Fruit fly (Drosophila melanogaster) whole organism, prepupa: Measurements from ENCODE around the gene CG6607.

Experiments
- Blimp-1 ChIP-seq: fragments of 200-800 bp; sonication (Bioruptor generic); optimal IDR thresholded peaks from 3 replicates; lab custom pipeline; 2017; ENCODE audit warnings: missing biosample characterization, missing genetic modification characterization, mild to moderate bottlenecking, moderate library complexity, missing genetic modification reagents
- CG10631 ChIP-seq: fragments of 200-800 bp; sonication (Bioruptor generic); optimal IDR thresholded peaks from 2 replicates; lab custom pipeline; 2016; ENCODE audit warnings: missing biosample characterization, missing genetic modification characterization
- CG10669 ChIP-seq: fragments of 200-800 bp; sonication (Bioruptor generic); optimal IDR thresholded peaks from 3 replicates; lab custom pipeline; 2018; ENCODE audit warnings: missing biosample characterization, mild to moderate bottlenecking, missing genetic modification characterization, moderate library complexity
- CG11294 ChIP-seq: fragments of 200-800 bp; sonication (Bioruptor generic); IDR thresholded peaks from 2 replicates; pipeline ENCODE4 v1.3.6; 2022; ENCODE audit warnings: missing biosample characterization, missing genetic modification characterization
- CG11902 ChIP-seq: fragments of 200-800 bp; sonication (Bioruptor generic); optimal IDR thresholded peaks from 3 replicates; lab custom pipeline; 2016; ENCODE audit warnings: missing biosample characterization, missing genetic modification characterization
- CG15336 ChIP-seq: fragments of 200-800 bp; sonication (Bioruptor generic); IDR thresholded peaks from 2 replicates; pipeline ENCODE4 v1.3.6; 2022; ENCODE audit warnings: missing biosample characterization, missing genetic modification characterization
- CG1621 ChIP-seq: fragments of 200-800 bp; sonication (Bioruptor generic); optimal IDR thresholded peaks from 3 replicates; lab custom pipeline; 2018; ENCODE audit warnings: missing biosample characterization, mild to moderate bottlenecking, missing genetic modification characterization
- CG16779 ChIP-seq: fragments of 200-800 bp; sonication (Bioruptor generic); optimal IDR thresholded peaks from 3 replicates; lab custom pipeline; 2017; ENCODE audit warnings: missing biosample characterization, mild to moderate bottlenecking, missing genetic modification characterization
- CG3032 ChIP-seq: fragments of 200-800 bp; optimal IDR thresholded peaks from 2 replicates; lab custom pipeline; 2019; ENCODE audit warnings: missing biosample characterization, mild to moderate bottlenecking, missing genetic modification characterization, moderate library complexity
- CG31627 ChIP-seq: fragments of 200-800 bp; sonication (Bioruptor generic); optimal IDR thresholded peaks from 3 replicates; lab custom pipeline; 2016; ENCODE audit warnings: missing biosample characterization, missing genetic modification characterization
- CG32006 ChIP-seq: fragments of 200-800 bp; sonication (Bioruptor generic); optimal IDR thresholded peaks from 3 replicates; lab custom pipeline; 2017; ENCODE audit warnings: missing biosample characterization, mild to moderate bottlenecking, missing genetic modification characterization
- CG3919 ChIP-seq: fragments of 200-800 bp; sonication (Bioruptor generic); optimal IDR thresholded peaks from 3 replicates; lab custom pipeline; 2016; ENCODE audit warnings: missing biosample characterization, missing genetic modification characterization
- CG4318 ChIP-seq: fragments of 200-800 bp; sonication (Bioruptor generic); optimal IDR thresholded peaks from 3 replicates; lab custom pipeline; 2017; ENCODE audit warnings: missing biosample characterization, mild to moderate bottlenecking, missing genetic modification characterization
- CG6808 ChIP-seq: fragments of 200-800 bp; sonication (Bioruptor generic); optimal IDR thresholded peaks from 3 replicates; lab custom pipeline; 2017; ENCODE audit warnings: missing biosample characterization, missing genetic modification characterization, mild to moderate bottlenecking, moderate library complexity, missing genetic modification reagents
- CG6854 ChIP-seq: fragments of 200-800 bp; sonication (Bioruptor generic); optimal IDR thresholded peaks from 2 replicates; lab custom pipeline; 2017; ENCODE audit warnings: missing biosample characterization, mild to moderate bottlenecking, missing genetic modification characterization
- CG7368 ChIP-seq: fragments of 200-800 bp; sonication (Bioruptor generic); optimal IDR thresholded peaks from 3 replicates; lab custom pipeline; 2016; ENCODE audit warnings: missing biosample characterization, missing genetic modification characterization
- CG8119 ChIP-seq: fragments of 200-800 bp; sonication (Bioruptor generic); IDR thresholded peaks from 3 replicates; pipeline ENCODE4 v1.3.6; 2022; ENCODE audit warnings: missing biosample characterization, missing genetic modification characterization
- CG8319 ChIP-seq: fragments of 200-800 bp; sonication (Bioruptor generic); optimal IDR thresholded peaks from 3 replicates; lab custom pipeline; 2016; ENCODE audit warnings: missing biosample characterization, missing genetic modification characterization
- CG8632 ChIP-seq: fragments of 200-800 bp; sonication (Bioruptor generic); optimal IDR thresholded peaks from 3 replicates; lab custom pipeline; 2016; ENCODE audit warnings: missing biosample characterization, missing genetic modification characterization
- CG9139 ChIP-seq: fragments of 200-800 bp; sonication (Bioruptor generic); optimal IDR thresholded peaks from 3 replicates; lab custom pipeline; 2017; ENCODE audit warnings: missing biosample characterization, mild to moderate bottlenecking, missing genetic modification characterization
- Eip75B ChIP-seq: fragments of 200-800 bp; sonication (Bioruptor generic); optimal IDR thresholded peaks from 3 replicates; lab custom pipeline; 2016; ENCODE audit warnings: missing biosample characterization, missing genetic modification characterization
- Eip93F ChIP-seq: fragments of 200-800 bp; sonication (Bioruptor generic); optimal IDR thresholded peaks from 2 replicates; lab custom pipeline; 2016; ENCODE audit warnings: missing biosample characterization, mild to moderate bottlenecking, missing genetic modification characterization
- Ets21C ChIP-seq: fragments of 200-800 bp; sonication (Bioruptor generic); optimal IDR thresholded peaks from 3 replicates; lab custom pipeline; 2016; ENCODE audit warnings: missing biosample characterization, missing genetic modification characterization
- Ets96B ChIP-seq: fragments of 200-800 bp; optimal IDR thresholded peaks from 2 replicates; lab custom pipeline; 2019; ENCODE audit warnings: missing biosample characterization, mild to moderate bottlenecking, missing genetic modification characterization, moderate library complexity
- Gug ChIP-seq: fragments of 200-800 bp; sonication (Bioruptor generic); IDR thresholded peaks from 2 replicates; pipeline ENCODE4 v1.3.6; 2022; ENCODE audit warnings: missing biosample characterization, missing genetic modification characterization
- Hr39 ChIP-seq: fragments of 200-800 bp; sonication (Bioruptor generic); optimal IDR thresholded peaks from 2 replicates; lab custom pipeline; 2016; ENCODE audit warnings: missing biosample characterization, missing genetic modification characterization
- Lpt ChIP-seq: fragments of 200-800 bp; sonication (Bioruptor generic); optimal IDR thresholded peaks from 3 replicates; lab custom pipeline; 2016; ENCODE audit warnings: missing biosample characterization, missing genetic modification characterization
- Met ChIP-seq: fragments of 200-800 bp; sonication (Bioruptor generic); optimal IDR thresholded peaks from 3 replicates; lab custom pipeline; 2016; ENCODE audit warnings: missing biosample characterization, missing genetic modification characterization
- OdsH ChIP-seq: fragments of 200-800 bp; sonication (Bioruptor generic); optimal IDR thresholded peaks from 3 replicates; lab custom pipeline; 2016; ENCODE audit warnings: missing biosample characterization, missing genetic modification characterization
- Smox ChIP-seq: fragments of 200-800 bp; sonication (Bioruptor generic); optimal IDR thresholded peaks from 3 replicates; lab custom pipeline; 2016; ENCODE audit warnings: missing biosample characterization, missing genetic modification characterization
- Sox14 ChIP-seq: fragments of 200-800 bp; sonication (Bioruptor generic); optimal IDR thresholded peaks from 3 replicates; lab custom pipeline; 2016; ENCODE audit warnings: missing biosample characterization, missing genetic modification characterization
- Sox15 ChIP-seq: fragments of 200-800 bp; sonication (Bioruptor generic); optimal IDR thresholded peaks from 3 replicates; lab custom pipeline; 2016; ENCODE audit warnings: missing biosample characterization, missing genetic modification characterization
- acj6 ChIP-seq: fragments of 200-800 bp; sonication (Bioruptor generic); optimal IDR thresholded peaks from 3 replicates; lab custom pipeline; 2016; ENCODE audit warnings: missing biosample characterization, missing genetic modification characterization
- cyc ChIP-seq: fragments of 200-800 bp; sonication (Bioruptor generic); optimal IDR thresholded peaks from 3 replicates; lab custom pipeline; 2016; ENCODE audit warnings: missing biosample characterization, missing genetic modification characterization
- dac ChIP-seq: fragments of 200-800 bp; sonication (Bioruptor generic); optimal IDR thresholded peaks from 2 replicates; lab custom pipeline; 2017; ENCODE audit warnings: missing biosample characterization, mild to moderate bottlenecking, missing genetic modification characterization
- fd59A ChIP-seq: fragments of 200-800 bp; sonication (Bioruptor generic); optimal IDR thresholded peaks from 2 replicates; lab custom pipeline; 2017; ENCODE audit warnings: missing biosample characterization, mild to moderate bottlenecking, missing genetic modification characterization, missing genetic modification reagents
- fd85E ChIP-seq: fragments of 200-800 bp; sonication (Bioruptor generic); optimal IDR thresholded peaks from 3 replicates; lab custom pipeline; 2016; ENCODE audit warnings: missing biosample characterization, missing genetic modification characterization
- fkh ChIP-seq: fragments of 200-800 bp; sonication (Bioruptor generic); optimal IDR thresholded peaks from 3 replicates; lab custom pipeline; 2017; ENCODE audit warnings: missing biosample characterization, mild to moderate bottlenecking, missing genetic modification characterization, moderate library complexity
- lz ChIP-seq: fragments of 200-800 bp; sonication (Bioruptor generic); optimal IDR thresholded peaks from 3 replicates; lab custom pipeline; 2016; ENCODE audit warnings: missing biosample characterization, missing genetic modification characterization
- net ChIP-seq: fragments of 200-800 bp; sonication (Bioruptor generic); optimal IDR thresholded peaks from 3 replicates; lab custom pipeline; 2016; ENCODE audit warnings: missing biosample characterization, missing genetic modification characterization
- pdm3 ChIP-seq: fragments of 200-800 bp; sonication (Bioruptor generic); optimal IDR thresholded peaks from 3 replicates; lab custom pipeline; 2016; ENCODE audit warnings: missing biosample characterization, missing genetic modification characterization
- salr ChIP-seq, 2 experiments: fragments of 200-800 bp; sonication (Bioruptor generic); optimal IDR thresholded peaks; 3 replicates each; lab custom pipeline; 2016 to 2018; ENCODE audit warnings: missing biosample characterization in 2 of 2, missing genetic modification characterization in 2 of 2, mild to moderate bottlenecking in 1 of 2
- spab ChIP-seq: fragments of 200-800 bp; sonication (Bioruptor generic); optimal IDR thresholded peaks from 2 replicates; lab custom pipeline; 2017; ENCODE audit warnings: missing biosample characterization, mild to moderate bottlenecking, missing genetic modification characterization, missing genetic modification reagents
- ss ChIP-seq, 2 experiments: fragments of 200-800 bp; sonication (Bioruptor generic); optimal IDR thresholded peaks; 2 replicates in 1 of 2; 3 replicates in 1 of 2; lab custom pipeline; 2017 to 2018; ENCODE audit warnings: mild to moderate bottlenecking in 2 of 2, missing biosample characterization in 2 of 2, missing genetic modification characterization in 2 of 2, moderate library complexity in 1 of 2
- svp ChIP-seq: fragments of 200-800 bp; sonication (Bioruptor generic); peaks from one replicate; lab custom pipeline; 2016; ENCODE audit warnings: missing biosample characterization, missing genetic modification characterization
- topi ChIP-seq: fragments of 200-800 bp; sonication (Bioruptor generic); optimal IDR thresholded peaks from 3 replicates; lab custom pipeline; 2016; ENCODE audit warnings: missing biosample characterization, missing genetic modification characterization
- vri ChIP-seq: fragments of 200-800 bp; sonication (Bioruptor generic); optimal IDR thresholded peaks from 3 replicates; lab custom pipeline; 2016; ENCODE audit warnings: missing biosample characterization, mild to moderate bottlenecking, missing genetic modification characterization

The CG6607 gene

DNA sequence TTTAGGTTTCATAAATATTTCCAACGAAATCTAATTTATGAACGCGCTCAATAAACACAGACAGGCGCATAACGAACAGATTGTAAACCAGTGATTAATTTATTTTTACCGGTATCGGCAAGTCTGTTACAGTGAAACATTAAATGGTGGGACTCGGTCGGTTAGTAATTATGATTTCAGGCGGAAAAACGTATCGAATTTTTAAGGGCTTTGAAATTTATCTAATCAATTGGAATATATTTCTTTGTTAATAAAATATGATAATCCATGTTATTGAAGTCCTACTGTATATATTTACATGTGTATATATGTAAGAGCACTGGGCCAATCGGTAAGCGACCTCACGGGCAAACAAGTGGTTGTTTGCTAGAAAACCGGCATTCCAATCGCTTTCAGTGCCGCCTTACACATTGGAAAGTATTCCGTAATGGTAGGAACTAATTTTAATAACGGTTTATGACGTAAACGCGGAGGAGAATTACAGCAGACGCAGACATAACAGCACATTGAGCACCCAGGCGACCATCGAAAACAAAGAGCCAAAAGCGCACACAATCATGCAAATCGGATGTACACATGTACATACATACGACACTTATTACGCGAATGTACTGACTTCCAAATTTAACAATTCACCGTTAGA, 15.3 kb downstream of the CG6607 start (continued):
- TF ChIP-seq CG11902 (GFP tag; lab: Kevin White, UChicago) (peak; percentile 81), CG10669 (no peak), vri (GFP tag; lab: Kevin White, UChicago) (peak; percentile 91), Smox (GFP tag; lab: Kevin White, UChicago) (peak; percentile 96), acj6 (GFP tag; lab: Kevin White, UChicago) (peak; percentile 96), CG8119 (GFP tag; lab: Robert Waterston, UW) (peak; percentile 93), CG31627 (peak; percentile 96), lz (peak; percentile 92), CG8319 (peak; percentile 75), fd59A (GFP tag; lab: Kevin White, UChicago) (peak; percentile 80), CG4318 (GFP tag; lab: Kevin White, UChicago) (peak; percentile 80), CG16779 (tag; lab: Kevin White, UChicago) (peak; percentile 71), svp (peak; percentile 99), Ets21C (GFP tag; lab: Kevin White, UChicago) (peak; percentile 91), CG6808 (GFP tag; lab: Kevin White, UChicago) (peak; percentile 64), net (GFP tag; lab: Kevin White, UChicago) (peak; percentile 92), CG6854 (GFP tag; lab: Kevin White, UChicago) (peak; percentile 47), CG11294 (peak; percentile 88), Hr39 (GFP tag; lab: Kevin White, UChicago) (peak; percentile 97), fd85E (GFP tag; lab: Kevin White, UChicago) (peak; percentile 64), CG7368 (GFP tag; lab: Kevin White, UChicago) (peak; percentile 72), fkh (GFP tag; lab: Kevin White, UChicago) (peak; percentile 64), CG8632 (GFP tag; lab: Kevin White, UChicago) (peak; percentile 93), Eip93F (peak; percentile 45), Gug (peak; percentile 86), Lpt (GFP tag; lab: Kevin White, UChicago) (peak; percentile 37), OdsH (GFP tag; lab: Kevin White, UChicago) (peak; percentile 96), Eip75B (GFP tag; lab: Kevin White, UChicago) (peak; percentile 88), CG3919 (GFP tag; lab: Kevin White, UChicago) (peak; percentile 94), ss (GFP tag; optimal IDR thresholded peaks at IDR 0.05; lab: Kevin White, UChicago) (no peak), CG1621 (no peak)

dm6 chr3R:24543676-24544277, 15.9 kb downstream of the CG6607 start, which contains the start of gene Cftr:
Gene Cftr (minus strand): TSS chr3R:24543914.
- TF ChIP-seq CG15336 (GFP tag; lab: Robert Waterston, UW) (peak; percentile 16; the same call in 1 of the 2 replicates), net (GFP tag; lab: Kevin White, UChicago) (peak; percentile 48), CG10669 (peak; percentile 21), Smox (GFP tag; lab: Kevin White, UChicago) (peak; percentile 67), ss (GFP tag; optimal IDR thresholded peaks at IDR 0.05; lab: Kevin White, UChicago) (peak; percentile 40 to 46), Sox15 (GFP tag; lab: Kevin White, UChicago) (no peak), Sox14 (GFP tag; lab: Kevin White, UChicago) (peak; percentile 67), Eip75B (GFP tag; lab: Kevin White, UChicago) (peak; percentile 60), OdsH (GFP tag; lab: Kevin White, UChicago) (peak; percentile 27), CG10631 (GFP tag; lab: Kevin White, UChicago) (no peak), salr (GFP tag; optimal IDR thresholded peaks at IDR 0.05; lab: Kevin White, UChicago) (no peak), CG8119 (GFP tag; lab: Robert Waterston, UW) (no peak), Met (GFP tag; lab: Kevin White, UChicago) (peak; percentile 38), fkh (GFP tag; lab: Kevin White, UChicago) (peak; percentile 93), dac (GFP tag; lab: Kevin White, UChicago) (no peak), fd85E (GFP tag; lab: Kevin White, UChicago) (no peak), Gug (0 out of 2 replicates have a peak, but pooled peaks have one; percentile 27), CG6808 (GFP tag; lab: Kevin White, UChicago) (peak; percentile 4), spab (GFP tag; lab: Kevin White, UChicago) (no peak), CG9139 (GFP tag; lab: Kevin White, UChicago) (peak; percentile 23), Blimp-1 (GFP tag; lab: Kevin White, UChicago) (no peak), Ets96B (tag; lab: Kevin White, UChicago) (peak; percentile 21), CG32006 (GFP tag; lab: Kevin White, UChicago) (no peak), vri (GFP tag; lab: Kevin White, UChicago) (peak; percentile 91), pdm3 (GFP tag; lab: Kevin White, UChicago) (peak; percentile 52), topi (GFP tag; lab: Kevin White, UChicago) (peak; percentile 62), cyc (GFP tag; lab: Kevin White, UChicago) (peak; percentile 33), CG3032 (tag; lab: Kevin White, UChicago) (peak; percentile 18), CG1621 (peak; percentile 32)
